Worm (Caenorhabditis elegans) whole organism, L1 larva: ENCODE measurements around the gene dhs-13.
A peak's percentile ranks its signal among the peaks of the same experiment; 100 is the strongest.

Source experiments
- blmp-1 ChIP-seq: fragments of 150-350 bp; optimal IDR thresholded peaks from 2 replicates; lab custom pipeline; 2014; ENCODE audit warnings: missing biosample characterization, missing genetic modification characterization
- egl-27 ChIP-seq, 2 experiments: fragments of 150-350 bp in 1 of 2; sonication (generic microtip); optimal IDR thresholded peaks; 3 replicates each; lab custom pipeline; 2017 to 2018; ENCODE audit warnings: missing biosample characterization in 2 of 2, missing genetic modification characterization in 2 of 2, missing genetic modification reagents in 2 of 2
- hlh-17 ChIP-seq: fragments of 200-800 bp; sonication (Bioruptor generic); optimal IDR thresholded peaks from 2 replicates; lab custom pipeline; 2018; ENCODE audit warnings: missing genetic modification characterization, mild to moderate bottlenecking, missing compliant biosample characterization, moderate library complexity, borderline replicate concordance
- isw-1 ChIP-seq: fragments of 200-800 bp; sonication (Bioruptor generic); IDR thresholded peaks from 2 replicates; pipeline ENCODE4 v1.3.6; 2022; ENCODE audit warnings: missing genetic modification characterization, missing compliant biosample characterization
- mdl-1 ChIP-seq, 2 experiments: fragments of 150-350 bp; optimal IDR thresholded peaks; 2 replicates each; lab custom pipeline; 2014 to 2017; ENCODE audit warnings: missing biosample characterization in 2 of 2, missing genetic modification characterization in 2 of 2, inconsistent platforms in 1 of 2
- mef-2 ChIP-seq: fragments of 150-350 bp; optimal IDR thresholded peaks from 2 replicates; lab custom pipeline; 2014; ENCODE audit warnings: missing biosample characterization, missing genetic modification characterization
- nhr-85 ChIP-seq: sonication (generic microtip); peaks from one replicate; lab custom pipeline; 2016; ENCODE audit warnings: missing genetic modification characterization, inconsistent platforms, missing compliant biosample characterization
- snpc-4 ChIP-seq: fragments of 150-350 bp; optimal IDR thresholded peaks from 2 replicates; lab custom pipeline; 2014; ENCODE audit warnings: missing biosample characterization, missing genetic modification characterization
- unc-62 ChIP-seq: fragments of 150-350 bp; optimal IDR thresholded peaks from 2 replicates; lab custom pipeline; 2014; ENCODE audit warnings: missing biosample characterization, missing genetic modification reagents, missing genetic modification characterization

DNA sequence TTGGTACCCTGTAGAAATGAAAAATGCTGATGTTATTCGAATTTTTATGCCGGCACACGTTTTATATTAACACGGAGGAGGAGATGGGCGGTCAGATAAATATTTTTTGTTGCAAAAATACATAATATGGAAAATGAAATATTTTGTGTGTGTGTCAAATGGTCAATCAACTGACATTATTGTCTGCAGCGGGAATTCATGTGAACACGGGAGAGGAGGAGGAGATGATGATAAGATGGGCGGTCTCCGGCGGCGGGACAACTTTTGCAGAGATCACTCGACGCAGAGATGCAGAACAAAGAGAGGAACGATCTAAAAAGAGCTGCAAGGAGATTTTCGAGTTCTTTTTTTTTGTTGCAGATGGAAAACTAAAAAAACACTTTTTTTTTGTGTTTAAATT, at the start of gene dhs-13:
- TF ChIP-seq snpc-4 (tag; lab: Kevin White, UChicago) (no peak), mef-2 (tag; lab: Kevin White, UChicago) (no peak), egl-27 (tag; optimal IDR thresholded peaks at IDR 0.05; lab: Kevin White, UChicago) (no peak), blmp-1 (tag; lab: Kevin White, UChicago) (peak; percentile 43), hlh-17 (no peak), nhr-85 (tag; lab: Kevin White, UChicago) (peak; percentile 70), unc-62 (GFP tag; lab: Kevin White, UChicago) (no peak), isw-1 (GFP tag; lab: Robert Waterston, UW) (no peak), mdl-1 (tag; optimal IDR thresholded peaks at IDR 0.05; lab: Kevin White, UChicago) (peak in 1 of 2 experiments; percentile 39)
